Fruit fly (Drosophila melanogaster) whole organism, embryonic: Measurements from ENCODE around the gene Mlp84B.

Experiments used
- Atf6 ChIP-seq: fragments of 200-800 bp; sonication (Bioruptor generic); IDR thresholded peaks from 2 replicates; pipeline ENCODE4 v1.3.6; 2022; ENCODE audit warnings: missing biosample characterization, missing genetic modification characterization
- CG1233 ChIP-seq: fragments of 200-800 bp; sonication (Bioruptor generic); optimal IDR thresholded peaks from 4 replicates; lab custom pipeline; 2018; ENCODE audit warnings: missing biosample characterization, mild to moderate bottlenecking, missing genetic modification characterization
- CG13287 ChIP-seq: fragments of 200-800 bp; sonication (Bioruptor generic); IDR thresholded peaks from 2 replicates; pipeline ENCODE4 v1.3.6; 2022; ENCODE audit warnings: missing biosample characterization, missing genetic modification characterization; ENCODE audit not compliant: partially characterized antibody
- CG14014 ChIP-seq: fragments of 200-800 bp; sonication (Bioruptor generic); IDR thresholded peaks from 2 replicates; pipeline ENCODE4 v1.3.6; 2022; ENCODE audit warnings: missing biosample characterization, missing genetic modification characterization
- CG14860 ChIP-seq: fragments of 200-800 bp; sonication (Bioruptor generic); IDR thresholded peaks from 3 replicates; pipeline ENCODE4 v1.3.6; 2022; ENCODE audit warnings: missing biosample characterization, missing genetic modification characterization; ENCODE audit not compliant: partially characterized antibody
- CG17186 ChIP-seq: fragments of 200-800 bp; sonication (Bioruptor generic); optimal IDR thresholded peaks from 3 replicates; lab custom pipeline; 2017; ENCODE audit warnings: missing biosample characterization, missing genetic modification reagents, missing genetic modification characterization
- CG17328 ChIP-seq: fragments of 200-800 bp; sonication (Bioruptor generic); IDR thresholded peaks from 2 replicates; pipeline ENCODE4 v1.3.6; 2022; ENCODE audit warnings: missing biosample characterization, missing genetic modification characterization
- CG2116 ChIP-seq: fragments of 200-800 bp; sonication (Bioruptor generic); optimal IDR thresholded peaks from 3 replicates; lab custom pipeline; 2018; ENCODE audit warnings: missing biosample characterization, mild to moderate bottlenecking, missing genetic modification characterization
- CG2889 ChIP-seq: fragments of 200-800 bp; sonication (Bioruptor generic); IDR thresholded peaks from 3 replicates; pipeline ENCODE4 v1.3.6; 2022; ENCODE audit warnings: missing biosample characterization, missing genetic modification characterization
- CG31224 ChIP-seq: fragments of 200-800 bp; sonication (Bioruptor generic); IDR thresholded peaks from 2 replicates; pipeline ENCODE4 v1.3.6; 2022; ENCODE audit warnings: missing biosample characterization, missing genetic modification characterization
- CG3847 ChIP-seq: fragments of 200-800 bp; sonication (Bioruptor generic); IDR thresholded peaks from 2 replicates; pipeline ENCODE4 v1.3.6; 2022; ENCODE audit warnings: missing biosample characterization, missing genetic modification characterization
- CG43689 ChIP-seq: fragments of 200-800 bp; sonication (Bioruptor generic); IDR thresholded peaks from 2 replicates; pipeline ENCODE4 v1.3.6; 2022; ENCODE audit warnings: missing biosample characterization, missing genetic modification characterization
- CG4820 ChIP-seq: fragments of 200-800 bp; sonication (Bioruptor generic); optimal IDR thresholded peaks from 3 replicates; lab custom pipeline; 2016; ENCODE audit warnings: missing biosample characterization, missing genetic modification characterization
- CG7372 ChIP-seq: fragments of 200-800 bp; sonication (Bioruptor generic); IDR thresholded peaks from 2 replicates; pipeline ENCODE4 v1.3.6; 2022; ENCODE audit warnings: missing biosample characterization, missing genetic modification characterization
- Elba2 ChIP-seq: fragments of 200-800 bp; sonication (Bioruptor generic); optimal IDR thresholded peaks from 3 replicates; lab custom pipeline; 2016; ENCODE audit warnings: missing biosample characterization, missing genetic modification characterization
- HHEX ChIP-seq: fragments of 200-800 bp; sonication (Bioruptor generic); optimal IDR thresholded peaks from 3 replicates; lab custom pipeline; 2017; ENCODE audit warnings: missing biosample characterization, mild to moderate bottlenecking, missing genetic modification characterization, missing genetic modification reagents
- Hmx ChIP-seq: fragments of 200-800 bp; sonication (Bioruptor generic); optimal IDR thresholded peaks from 2 replicates; lab custom pipeline; 2016; ENCODE audit warnings: missing biosample characterization, missing genetic modification characterization
- Jarid2 ChIP-seq: fragments of 200-800 bp; sonication (Bioruptor generic); optimal IDR thresholded peaks from 3 replicates; lab custom pipeline; 2017; ENCODE audit warnings: mild to moderate bottlenecking, missing biosample characterization, missing genetic modification reagents, missing genetic modification characterization
- Lpt ChIP-seq: fragments of >200 bp; optimal IDR thresholded peaks from 2 replicates; lab custom pipeline; 2018; ENCODE audit warnings: missing biosample characterization, missing genetic modification characterization
- Mrtf ChIP-seq: fragments of 200-800 bp; sonication (Bioruptor generic); IDR thresholded peaks from 3 replicates; pipeline ENCODE4 v1.3.6; 2022; ENCODE audit warnings: missing biosample characterization, missing genetic modification characterization
- Neu2 ChIP-seq: fragments of 200-800 bp; sonication (Bioruptor generic); optimal IDR thresholded peaks from 3 replicates; lab custom pipeline; 2016; ENCODE audit warnings: missing biosample characterization, missing genetic modification characterization, borderline replicate concordance
- Oaz ChIP-seq: fragments of 200-800 bp; sonication (Bioruptor generic); IDR thresholded peaks from 2 replicates; pipeline ENCODE4 v1.3.6; 2022; ENCODE audit warnings: missing biosample characterization, missing genetic modification characterization
- Oli ChIP-seq: fragments of 200-800 bp; sonication (Bioruptor generic); optimal IDR thresholded peaks from 2 replicates; lab custom pipeline; 2018; ENCODE audit warnings: missing biosample characterization, mild to moderate bottlenecking, missing genetic modification characterization, moderate library complexity
- Pdp1 ChIP-seq, 2 experiments: fragments of 200-800 bp; sonication (Bioruptor generic); optimal IDR thresholded peaks; 3 replicates each; lab custom pipeline; 2016; ENCODE audit warnings: missing biosample characterization in 2 of 2, missing genetic modification characterization in 2 of 2, mild to moderate bottlenecking in 1 of 2, moderate library complexity in 1 of 2
- al ChIP-seq: fragments of 200-800 bp; sonication (Bioruptor generic); IDR thresholded peaks from 2 replicates; pipeline ENCODE4 v1.3.6; 2022; ENCODE audit warnings: missing biosample characterization, missing genetic modification characterization
- bab2 ChIP-seq: fragments of 200-800 bp; sonication (Bioruptor generic); optimal IDR thresholded peaks from 2 replicates; lab custom pipeline; 2016; ENCODE audit warnings: missing biosample characterization, missing genetic modification characterization
- btn ChIP-seq: fragments of 200-800 bp; sonication (Bioruptor generic); optimal IDR thresholded peaks from 2 replicates; lab custom pipeline; 2016; ENCODE audit warnings: missing biosample characterization, missing genetic modification characterization
- cas ChIP-seq: fragments of 200-800 bp; sonication (Bioruptor generic); IDR thresholded peaks from 2 replicates; pipeline ENCODE4 v1.3.6; 2022; ENCODE audit warnings: missing biosample characterization, missing genetic modification characterization
- cg ChIP-seq: fragments of 200-800 bp; sonication (Bioruptor generic); optimal IDR thresholded peaks from 3 replicates; lab custom pipeline; 2019; ENCODE audit warnings: missing biosample characterization, mild to moderate bottlenecking, missing genetic modification characterization, moderate library complexity
- crp ChIP-seq, 2 experiments: fragments of 200-800 bp; sonication (Bioruptor generic); optimal IDR thresholded peaks; 2 replicates in 1 of 2; 3 replicates in 1 of 2; lab custom pipeline; 2017; ENCODE audit warnings: missing biosample characterization in 2 of 2, missing genetic modification characterization in 2 of 2, mild to moderate bottlenecking in 1 of 2, moderate library complexity in 1 of 2
- dmrt11E ChIP-seq: fragments of 200-800 bp; sonication (Bioruptor generic); optimal IDR thresholded peaks from 3 replicates; lab custom pipeline; 2018; ENCODE audit warnings: missing biosample characterization, mild to moderate bottlenecking, missing genetic modification characterization, moderate library complexity
- dmrt99B ChIP-seq: fragments of 200-800 bp; sonication (Bioruptor generic); optimal IDR thresholded peaks from 2 replicates; lab custom pipeline; 2018; ENCODE audit warnings: missing biosample characterization, mild to moderate bottlenecking, missing genetic modification characterization, moderate library complexity
- ems ChIP-seq: fragments of 200-800 bp; sonication (Bioruptor generic); optimal IDR thresholded peaks from 3 replicates; lab custom pipeline; 2016; ENCODE audit warnings: missing biosample characterization, missing genetic modification characterization
- fd3F ChIP-seq: fragments of 200-800 bp; sonication (Bioruptor generic); optimal IDR thresholded peaks from 2 replicates; lab custom pipeline; 2018; ENCODE audit warnings: missing biosample characterization, mild to moderate bottlenecking, missing genetic modification characterization, moderate library complexity
- gsb ChIP-seq: fragments of 200-800 bp; sonication (Bioruptor generic); IDR thresholded peaks from 2 replicates; pipeline ENCODE4 v1.3.6; 2022; ENCODE audit warnings: missing biosample characterization, missing genetic modification characterization
- hth ChIP-seq: fragments of >200 bp; optimal IDR thresholded peaks from 2 replicates; lab custom pipeline; 2017; ENCODE audit warnings: inconsistent platforms
- ind ChIP-seq: fragments of 200-800 bp; sonication (Bioruptor generic); optimal IDR thresholded peaks from 3 replicates; lab custom pipeline; 2016; ENCODE audit warnings: missing biosample characterization, missing genetic modification characterization
- insv ChIP-seq, 2 experiments: fragments of 200-800 bp; sonication (Bioruptor generic); optimal IDR thresholded peaks; 3 replicates each; lab custom pipeline; 2016 to 2018; ENCODE audit warnings: missing biosample characterization in 2 of 2, missing genetic modification characterization in 2 of 2
- oc ChIP-seq: fragments of 200-800 bp; sonication (Bioruptor generic); optimal IDR thresholded peaks from 2 replicates; lab custom pipeline; 2018; ENCODE audit warnings: missing biosample characterization, mild to moderate bottlenecking, missing genetic modification characterization, moderate library complexity
- p53 ChIP-seq: fragments of 200-800 bp; sonication (Bioruptor generic); optimal IDR thresholded peaks from 2 replicates; lab custom pipeline; 2016; ENCODE audit warnings: missing biosample characterization, missing genetic modification characterization

The Mlp84B gene

dm6 chr3R:7162356-7163289 lies 45.1 kb upstream of the Mlp84B start, which contains the start of gene sas (continued):
- no peak for TF ChIP-seq btn
- TF ChIP-seq CG1233 (GFP tag; lab: Kevin White, UChicago): no peak
- no peak for TF ChIP-seq Oli
- no peak for TF ChIP-seq Neu2 (GFP tag; lab: Kevin White, UChicago)
- peak; percentile 39; the same call in 1 of the 2 replicates for TF ChIP-seq CG13287 (GFP tag; lab: Robert Waterston, UW)
- no peak for TF ChIP-seq Hmx (GFP tag; lab: Kevin White, UChicago)
- no peak for TF ChIP-seq CG2116 (GFP tag; lab: Kevin White, UChicago)
- peak; percentile 64 for TF ChIP-seq cg (GFP tag; lab: Kevin White, UChicago)
- no peak for TF ChIP-seq ind
- peak; percentile 92 for TF ChIP-seq Jarid2 (GFP tag; lab: Kevin White, UChicago)
- TF ChIP-seq CG14014 (GFP tag; lab: Robert Waterston, UW): no peak
- no peak for TF ChIP-seq al (GFP tag; lab: Robert Waterston, UW)
- no peak for TF ChIP-seq p53 (GFP tag; lab: Kevin White, UChicago)
- TF ChIP-seq crp (GFP tag; optimal IDR thresholded peaks at IDR 0.05; lab: Kevin White, UChicago): peak in 1 of 2 experiments; percentile 27
- no peak for TF ChIP-seq fd3F (GFP tag; lab: Kevin White, UChicago)
- TF ChIP-seq Pdp1 (GFP tag; optimal IDR thresholded peaks at IDR 0.05; lab: Kevin White, UChicago): peak in 1 of 2 experiments; percentile 75
- TF ChIP-seq CG17328 (GFP tag; lab: Robert Waterston, UW): no peak; the same call in 1 of the 2 replicates
- TF ChIP-seq Mrtf: no peak
- no peak for TF ChIP-seq Oaz (GFP tag; lab: Robert Waterston, UW)
- no peak for TF ChIP-seq CG7372 (GFP tag; lab: Robert Waterston, UW)
- no peak for TF ChIP-seq CG3847 (GFP tag; lab: Robert Waterston, UW)
- TF ChIP-seq ems (GFP tag; lab: Kevin White, UChicago): no peak
- TF ChIP-seq CG14860 (GFP tag; lab: Robert Waterston, UW): no peak
- TF ChIP-seq HHEX: no peak
- no peak for TF ChIP-seq hth
- TF ChIP-seq Elba2 (GFP tag; lab: Kevin White, UChicago): peak; percentile 76
- TF ChIP-seq Lpt: no peak
- TF ChIP-seq insv (GFP tag; optimal IDR thresholded peaks at IDR 0.05; lab: Kevin White, UChicago): peak; percentile 33 to 93
- no peak for TF ChIP-seq CG17186 (GFP tag; lab: Kevin White, UChicago)
- no peak for TF ChIP-seq gsb (GFP tag; lab: Robert Waterston, UW)
- TF ChIP-seq CG31224 (GFP tag; lab: Robert Waterston, UW): no peak
- no peak for TF ChIP-seq CG2889
- TF ChIP-seq bab2 (GFP tag; lab: Kevin White, UChicago): no peak
- TF ChIP-seq cas (GFP tag; lab: Robert Waterston, UW): peak; percentile 18; the same call in 1 of the 2 replicates
- peak; percentile 55 for TF ChIP-seq oc (tag; lab: Kevin White, UChicago)
- no peak for TF ChIP-seq dmrt99B (tag; lab: Kevin White, UChicago)
- TF ChIP-seq CG43689 (GFP tag; lab: Robert Waterston, UW): no peak
- no peak for TF ChIP-seq Atf6 (GFP tag; lab: Robert Waterston, UW)
- no peak for TF ChIP-seq dmrt11E (tag; lab: Kevin White, UChicago)
- no peak for TF ChIP-seq CG4820 (GFP tag; lab: Kevin White, UChicago)
